Worm (Caenorhabditis elegans): Measurements from ENCODE around the gene Y57G11A.5.
"Not testable (repeated sequence)": the region's sequence is repeated elsewhere in the genome, so short reads cannot be mapped to it uniquely, and the experiment has no call there.

- not testable (repeated sequence) for TF ChIP-seq snpc-4 (tag; optimal IDR thresholded peaks at IDR 0.05); daf-19 (GFP tag; conservative IDR thresholded peaks at IDR 0.05); spr-3 (GFP tag; optimal IDR thresholded peaks at IDR 0.05); ceh-32 (tag; optimal IDR thresholded peaks at IDR 0.05; ENCODE audit: poor library complexity); saeg-2 (GFP tag; IDR thresholded peaks at IDR 0.05); sdz-12 (GFP tag; optimal IDR thresholded peaks at IDR 0.05); aly-2 (tag; optimal IDR thresholded peaks at IDR 0.05); lsy-2 (tag; optimal IDR thresholded peaks at IDR 0.05); F49E8.2 (tag; optimal IDR thresholded peaks at IDR 0.05; ENCODE audit: borderline replicate concordance); nhr-11 (tag; optimal IDR thresholded peaks at IDR 0.05); nhr-102 (tag; optimal IDR thresholded peaks at IDR 0.05); ceh-28 (tag; optimal IDR thresholded peaks at IDR 0.05)
Measured at ce11 chrIV:14480565-14480964, 31.7 kb downstream of the Y57G11A.5 start.

Measured in whole organism, L4 larva.